Worm (Caenorhabditis elegans) whole organism, early embryonic: ENCODE data around the gene orc-5.

Experiments used
- aly-1 ChIP-seq: sonication (generic microtip); optimal IDR thresholded peaks from 2 replicates; lab custom pipeline; 2016; ENCODE audit warnings: missing genetic modification characterization, missing compliant biosample characterization
- ama-1 ChIP-seq: fragments of 150-350 bp; optimal IDR thresholded peaks from 2 replicates; lab custom pipeline; 2014
- ceh-13 ChIP-seq: fragments of 200-800 bp; sonication (Bioruptor generic); optimal IDR thresholded peaks from 2 replicates; lab custom pipeline; 2018; ENCODE audit warnings: mild to moderate bottlenecking, missing genetic modification characterization, missing compliant biosample characterization
- hmg-4 ChIP-seq: fragments of 200-800 bp; sonication (Bioruptor generic); optimal IDR thresholded peaks from 2 replicates; lab custom pipeline; 2018; ENCODE audit warnings: mild to moderate bottlenecking, missing genetic modification characterization, missing compliant biosample characterization

- no peak for TF ChIP-seq aly-1
- TF ChIP-seq ama-1 (lab: Kevin White, UChicago): no peak
- no peak for TF ChIP-seq hmg-4 (GFP tag; lab: Kevin White, UChicago)
- no peak for TF ChIP-seq ceh-13 (GFP tag; lab: Kevin White, UChicago)
Measured at ce11 chrIV:10718865-10719264, 15.5 kb downstream of the orc-5 start.
